Worm (Caenorhabditis elegans) whole organism, young adult: ENCODE results near the gene str-97.

Experiments used
- F57C9.4 ChIP-seq: sonication (generic microtip); optimal IDR thresholded peaks from 2 replicates; lab custom pipeline; 2017; ENCODE audit warnings: mild to moderate bottlenecking, missing genetic modification characterization, missing compliant biosample characterization
- Y79H2A.3 ChIP-seq: fragments of 200-800 bp; sonication (Bioruptor generic); conservative IDR thresholded peaks from 2 replicates; pipeline ENCODE4 v1.3.6; 2022; ENCODE audit warnings: missing genetic modification reagents, missing genetic modification characterization, missing compliant biosample characterization
- ama-1 ChIP-seq, 3 experiments: fragments of 150-350 bp in 1 of 3; sonication (generic microtip) in 2 of 3; optimal IDR thresholded peaks; 2 replicates each; lab custom pipeline; 2014 to 2018; ENCODE audit warnings: missing biosample characterization in 2 of 3, missing genetic modification characterization in 2 of 3, missing genetic modification reagents in 2 of 3
- atf-7 ChIP-seq: sonication (generic microtip); optimal IDR thresholded peaks from 2 replicates; lab custom pipeline; 2017; ENCODE audit warnings: mild to moderate bottlenecking, missing genetic modification characterization, missing compliant biosample characterization
- bed-1 ChIP-seq: fragments of 200-800 bp; sonication (Bioruptor generic); IDR thresholded peaks from 2 replicates; pipeline ENCODE4 v1.3.6; 2022; ENCODE audit warnings: missing genetic modification reagents, missing genetic modification characterization, missing compliant biosample characterization
- lsy-27 ChIP-seq: sonication (generic microtip); optimal IDR thresholded peaks from 2 replicates; lab custom pipeline; 2017; ENCODE audit warnings: missing genetic modification characterization, mild to moderate bottlenecking, missing compliant biosample characterization, antibody characterized with exemption, missing genotype, borderline replicate concordance; ENCODE audit not compliant: insufficient read depth
- madf-6 ChIP-seq: fragments of 200-800 bp; sonication (Bioruptor generic); IDR thresholded peaks from 2 replicates; pipeline ENCODE4 v1.3.6; 2022; ENCODE audit warnings: missing genetic modification reagents, missing genetic modification characterization, missing compliant biosample characterization
- repo-1 ChIP-seq: sonication (generic microtip); optimal IDR thresholded peaks from 2 replicates; lab custom pipeline; 2017; ENCODE audit warnings: mild to moderate bottlenecking, missing genetic modification characterization, missing compliant biosample characterization
- rpc-1 ChIP-seq, 2 experiments: fragments of 150-350 bp in 1 of 2; sonication (generic microtip) in 1 of 2; optimal IDR thresholded peaks; 2 replicates each; lab custom pipeline; 2014 to 2018; ENCODE audit warnings: missing biosample characterization in 1 of 2, missing genetic modification characterization in 1 of 2, missing genetic modification reagents in 1 of 2, missing genotype in 1 of 2
- unc-62 ChIP-seq: fragments of 150-350 bp; optimal IDR thresholded peaks from 2 replicates; lab custom pipeline; 2014; ENCODE audit warnings: missing biosample characterization, missing genetic modification reagents, missing genetic modification characterization

DNA sequence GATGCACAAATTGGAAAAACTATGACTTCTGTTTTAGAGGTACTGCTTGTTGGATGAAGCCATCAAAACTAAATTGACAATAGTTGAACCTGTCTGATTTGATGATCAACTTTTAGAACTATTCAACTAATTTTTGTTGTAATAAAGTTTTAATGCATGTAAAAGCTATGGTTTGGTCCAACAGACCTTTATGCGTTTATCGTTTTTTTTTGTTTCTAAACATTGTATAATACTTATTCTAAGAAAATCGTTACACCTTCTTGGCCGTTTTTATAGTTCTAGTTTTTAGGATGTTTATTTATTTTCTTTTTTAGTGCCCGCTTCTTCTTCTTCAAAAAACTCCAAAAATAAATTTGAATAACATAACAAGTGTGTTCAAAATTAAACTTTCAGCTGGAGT lies 8.7 kb upstream of the str-97 start, which contains the start of gene F10A3.12:
- TF ChIP-seq Y79H2A.3 (GFP tag; lab: Robert Waterston, UW): no peak
- no peak for TF ChIP-seq unc-62
- TF ChIP-seq atf-7: no peak
- no peak for TF ChIP-seq repo-1 (tag; lab: Kevin White, UChicago)
- no peak for TF ChIP-seq F57C9.4 (tag; lab: Kevin White, UChicago)
- no peak for TF ChIP-seq madf-6 (GFP tag; lab: Robert Waterston, UW)
- TF ChIP-seq ama-1 (optimal IDR thresholded peaks at IDR 0.05; lab: Kevin White, UChicago): no peak
- no peak for TF ChIP-seq ama-1 (GFP tag; optimal IDR thresholded peaks at IDR 0.05; lab: Kevin White, UChicago)
- no peak for TF ChIP-seq bed-1 (GFP tag; lab: Robert Waterston, UW)
- no peak for TF ChIP-seq lsy-27
- TF ChIP-seq rpc-1 (optimal IDR thresholded peaks at IDR 0.05; lab: Kevin White, UChicago): no peak
- no peak for TF ChIP-seq rpc-1 (tag; optimal IDR thresholded peaks at IDR 0.05; lab: Kevin White, UChicago)
